Worm (Caenorhabditis elegans): ENCODE results near the gene pals-17.

DNA sequence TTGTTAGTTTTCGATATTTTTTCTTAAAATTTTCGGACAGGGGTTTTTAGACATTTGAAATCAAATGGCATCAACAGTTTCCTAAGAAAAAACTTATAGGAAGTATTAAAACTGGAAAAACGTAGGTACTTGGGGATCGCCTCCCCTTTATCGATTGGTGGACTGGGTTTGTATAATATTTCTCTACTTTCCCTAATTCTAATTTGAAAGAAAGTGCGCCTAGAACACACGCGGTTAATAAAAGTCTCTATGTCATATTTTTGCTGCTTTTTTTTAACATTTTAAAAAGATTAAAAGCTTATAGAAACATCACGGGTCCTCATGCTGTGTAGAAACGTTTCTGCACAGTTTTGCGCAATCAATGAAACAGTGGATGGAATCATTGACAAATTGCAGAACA is 8.0 kb upstream of the pals-17 start, which contains the start of gene pals-16:
- TF ChIP-seq nhr-12 (tag; optimal IDR thresholded peaks at IDR 0.05) (no peak), nhr-76 (tag; optimal IDR thresholded peaks at IDR 0.05) (no peak), egl-27 (tag; optimal IDR thresholded peaks at IDR 0.05) (no peak), daf-12 (tag; optimal IDR thresholded peaks at IDR 0.05) (no peak), ceh-82 (tag; optimal IDR thresholded peaks at IDR 0.05) (no peak), lin-15B (tag; optimal IDR thresholded peaks at IDR 0.05) (no peak), tbx-2 (tag; optimal IDR thresholded peaks at IDR 0.05) (no peak), nhr-237 (tag; optimal IDR thresholded peaks at IDR 0.05) (no peak), fkh-10 (GFP tag; optimal IDR thresholded peaks at IDR 0.05) (no peak), elt-3 (tag; optimal IDR thresholded peaks at IDR 0.05) (no peak), ama-1 (optimal IDR thresholded peaks at IDR 0.05) (no peak), elt-2 (tag; optimal IDR thresholded peaks at IDR 0.05) (no peak), pqm-1 (tag; optimal IDR thresholded peaks at IDR 0.05) (no peak)
